Fruit fly (Drosophila melanogaster) S2 (cell line): ENCODE results near the gene CG13676.

Source experiments
- CG8478 ChIP-seq: fragments of >200 bp; optimal IDR thresholded peaks from 2 replicates; lab custom pipeline; 2018
- CTCF ChIP-seq, 2 experiments: fragments of >200 bp; optimal IDR thresholded peaks; 2 replicates each; lab custom pipeline; 2018

dm6 chr3L:8137448-8137906 is 14.1 kb downstream of the CG13676 start, which contains the start of the genes Setx and mus301:
- TF ChIP-seq CG8478 (lab: Kevin White, UChicago) (no peak), CTCF (optimal IDR thresholded peaks at IDR 0.05; lab: Kevin White, UChicago) (peak in 1 of 2 experiments; percentile 24)
